Worm (Caenorhabditis elegans) whole organism, L4/young adult: ENCODE results near the gene ZK1055.2.

Source experiments
- W03F9.2 ChIP-seq: fragments of 150-350 bp; optimal IDR thresholded peaks from 2 replicates; lab custom pipeline; 2014; ENCODE audit warnings: missing biosample characterization, missing genetic modification characterization
- dao-5 ChIP-seq: sonication (generic microtip); optimal IDR thresholded peaks from 2 replicates; lab custom pipeline; 2016; ENCODE audit warnings: missing genotype, missing genetic modification characterization, moderate library complexity, missing compliant biosample characterization
- him-1 ChIP-seq: sonication (generic microtip); optimal IDR thresholded peaks from 2 replicates; lab custom pipeline; 2016; ENCODE audit warnings: missing genotype, missing genetic modification reagents, missing genetic modification characterization, missing compliant biosample characterization

ZK1055.2 gene

DNA sequence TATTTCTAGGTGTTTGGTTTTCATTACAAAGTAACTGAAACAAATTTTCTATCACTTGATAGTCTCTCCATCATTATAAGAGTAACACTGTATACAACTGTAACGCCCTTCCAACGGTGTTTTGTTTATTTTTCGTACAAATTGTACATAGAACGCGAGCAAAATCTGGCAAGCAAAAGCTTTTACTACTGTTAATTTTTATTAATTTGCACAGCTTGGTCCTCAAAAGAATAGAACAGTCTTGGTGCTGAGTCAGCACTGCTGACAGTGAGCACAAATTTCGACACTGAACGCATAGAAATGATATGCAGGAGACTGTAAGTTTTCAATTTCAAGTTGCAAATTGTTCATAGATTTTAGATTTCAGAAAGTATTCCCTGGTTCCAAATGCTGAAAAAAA is at the start of gene ZK1055.2:
Gene ZK1055.2 (plus strand): TSS at position 301 of the 400 bp plus-strand sequence.
- TF ChIP-seq him-1 (tag; lab: Kevin White, UChicago) (no peak), W03F9.2 (tag; lab: Kevin White, UChicago) (no peak), dao-5 (tag; lab: Kevin White, UChicago) (no peak)

DNA sequence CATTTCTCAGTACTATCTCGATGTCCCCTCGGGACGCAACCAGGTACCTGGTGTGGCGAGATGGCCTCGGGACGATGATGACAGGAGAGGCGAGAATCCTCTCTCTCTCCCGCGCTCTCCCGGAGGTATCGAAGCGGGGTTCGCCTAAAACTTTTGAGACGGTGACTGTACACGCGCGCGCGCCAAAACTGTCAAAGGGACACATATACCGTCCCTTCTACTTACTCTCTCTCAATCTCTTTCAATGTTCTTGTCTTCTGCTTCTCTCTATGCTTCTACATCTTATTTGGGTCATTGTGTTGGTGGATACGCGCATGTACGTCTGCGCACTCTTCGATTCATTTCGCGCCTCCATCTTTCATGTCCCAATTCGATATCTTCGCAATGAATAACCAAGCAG is 48.5 kb upstream of the ZK1055.2 start:
- TF ChIP-seq W03F9.2 (tag; lab: Kevin White, UChicago) (no peak), dao-5 (tag; lab: Kevin White, UChicago) (no peak), him-1 (tag; lab: Kevin White, UChicago) (no peak)

DNA sequence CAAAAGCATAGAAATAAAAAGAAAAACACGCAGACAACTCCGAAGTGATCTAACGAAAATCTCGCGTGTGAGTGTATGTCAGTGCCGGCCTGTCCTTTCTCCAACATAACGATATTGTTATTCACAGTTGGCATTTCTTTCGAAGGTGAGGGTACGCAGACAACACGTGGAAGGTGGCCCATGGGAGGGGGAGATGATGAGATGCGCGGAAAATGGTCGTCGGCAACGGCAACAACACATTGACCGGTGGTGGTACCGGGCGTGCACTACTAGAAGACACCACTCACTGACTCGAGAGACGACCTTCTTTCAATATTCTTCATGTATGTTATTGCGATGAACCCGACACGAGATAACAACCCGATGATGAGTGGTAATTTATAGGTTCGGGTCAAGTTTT is 45.4 kb upstream of the ZK1055.2 start:
- TF ChIP-seq W03F9.2 (tag; lab: Kevin White, UChicago) (no peak), him-1 (tag; lab: Kevin White, UChicago) (no peak), dao-5 (tag; lab: Kevin White, UChicago) (no peak)

DNA sequence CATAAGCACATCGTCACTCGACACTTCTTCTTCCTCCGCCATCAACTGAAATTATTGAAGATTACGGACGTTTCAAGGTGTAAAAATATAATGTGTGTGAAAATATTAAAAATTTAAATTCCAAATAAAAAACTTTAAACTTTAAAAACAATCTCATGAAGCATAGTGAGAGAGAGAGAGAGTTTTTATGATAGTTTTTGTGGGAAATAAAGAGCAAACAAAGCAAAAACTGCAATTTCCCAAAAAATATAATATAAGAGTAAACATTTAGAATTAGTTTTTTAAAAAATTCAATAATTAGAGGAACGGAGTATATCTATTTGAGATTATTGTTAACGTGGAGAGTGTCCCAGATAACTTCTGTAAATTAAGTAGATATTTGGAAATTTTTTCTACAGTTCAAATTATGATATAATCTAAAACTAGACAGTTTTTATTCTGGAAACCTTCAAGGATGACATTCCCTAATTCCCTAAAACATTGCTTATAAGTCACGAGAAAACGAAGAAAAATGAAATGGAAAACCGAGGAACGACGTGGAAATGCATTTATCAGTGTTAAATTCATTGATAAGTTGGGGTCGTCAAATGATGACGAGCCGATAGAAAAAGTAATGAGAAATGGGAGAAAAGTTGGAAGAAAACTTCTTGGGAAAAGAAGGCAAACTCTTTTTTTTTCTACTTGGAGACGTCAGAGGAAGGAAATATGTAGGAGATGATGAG is 43.8 kb upstream of the ZK1055.2 start, which contains the start of gene dre-1:
Gene dre-1 (minus strand): TSS at position 51 of the 722 bp plus-strand sequence.
- TF ChIP-seq him-1 (tag; lab: Kevin White, UChicago) (no peak), W03F9.2 (tag; lab: Kevin White, UChicago) (no peak), dao-5 (tag; lab: Kevin White, UChicago) (no peak)

DNA sequence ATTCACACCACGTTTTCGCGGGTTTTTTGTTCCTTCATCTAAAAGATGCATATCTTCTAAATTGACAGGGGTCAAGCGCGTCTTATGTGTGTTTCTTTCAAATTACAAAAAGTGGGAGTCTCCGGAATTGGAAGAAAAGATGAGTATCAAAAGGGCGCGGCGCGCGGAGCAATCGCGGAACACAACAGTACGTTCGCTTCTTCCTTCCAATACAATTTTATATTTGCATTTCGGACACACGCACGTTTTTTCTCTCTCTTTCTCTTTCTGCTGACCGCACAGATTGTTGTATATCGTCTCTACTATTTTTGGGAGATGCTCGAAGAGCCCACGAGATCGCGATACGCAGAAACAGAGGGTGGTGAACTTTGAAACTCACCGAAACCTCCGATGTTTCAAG is 42.1 kb upstream of the ZK1055.2 start:
- no peak for TF ChIP-seq dao-5 (tag; lab: Kevin White, UChicago)
- TF ChIP-seq him-1 (tag; lab: Kevin White, UChicago), result no peak
- TF ChIP-seq W03F9.2 (tag; lab: Kevin White, UChicago), result no peak

DNA sequence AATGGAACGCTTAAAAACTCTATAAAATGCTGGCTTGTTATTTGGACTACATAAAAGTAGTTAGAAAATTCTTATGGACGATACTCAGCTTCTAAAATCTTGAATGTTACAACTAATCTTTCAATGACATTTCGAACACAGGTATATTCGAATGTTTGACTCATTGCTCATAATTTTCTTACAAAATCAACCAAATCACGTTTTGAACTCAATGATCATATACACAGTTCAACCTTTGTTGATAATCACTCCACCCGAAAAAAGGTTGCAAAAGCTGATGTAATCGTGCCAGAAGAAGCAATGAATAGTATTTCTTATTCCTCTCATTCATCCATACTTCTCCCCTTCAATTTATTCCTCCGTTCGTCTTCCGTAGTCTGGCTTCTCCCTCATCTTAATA is 41.2 kb upstream of the ZK1055.2 start, which contains the start of gene K04A8.20:
Gene K04A8.20 (plus strand): TSS at position 301 of the 400 bp plus-strand sequence.
- TF ChIP-seq W03F9.2 (tag; lab: Kevin White, UChicago) (no peak), dao-5 (tag; lab: Kevin White, UChicago) (no peak), him-1 (tag; lab: Kevin White, UChicago) (no peak)

DNA sequence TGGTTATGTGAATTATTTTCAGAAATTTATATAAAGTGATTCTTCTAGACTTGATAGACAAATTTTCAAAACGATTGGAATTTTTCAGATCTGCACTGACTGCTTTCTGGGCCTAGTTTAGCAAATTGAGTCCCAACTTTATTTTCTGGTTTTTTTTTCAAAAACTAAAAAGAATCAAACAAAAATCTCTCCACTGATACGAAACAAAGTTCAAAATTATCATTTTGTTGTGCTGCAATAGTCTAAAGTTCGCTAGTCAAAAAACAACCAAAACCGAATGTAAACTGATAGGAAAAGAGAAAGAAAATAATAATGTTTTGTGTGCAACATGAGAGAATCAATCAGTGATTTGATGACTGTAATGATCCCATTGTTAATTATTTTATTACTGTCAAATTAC is 40.5 kb upstream of the ZK1055.2 start, which contains the start of gene lipl-4:
Gene lipl-4 (plus strand): TSS at position 301 of the 400 bp plus-strand sequence.
- TF ChIP-seq dao-5 (tag; lab: Kevin White, UChicago) (no peak), him-1 (tag; lab: Kevin White, UChicago) (no peak)

DNA sequence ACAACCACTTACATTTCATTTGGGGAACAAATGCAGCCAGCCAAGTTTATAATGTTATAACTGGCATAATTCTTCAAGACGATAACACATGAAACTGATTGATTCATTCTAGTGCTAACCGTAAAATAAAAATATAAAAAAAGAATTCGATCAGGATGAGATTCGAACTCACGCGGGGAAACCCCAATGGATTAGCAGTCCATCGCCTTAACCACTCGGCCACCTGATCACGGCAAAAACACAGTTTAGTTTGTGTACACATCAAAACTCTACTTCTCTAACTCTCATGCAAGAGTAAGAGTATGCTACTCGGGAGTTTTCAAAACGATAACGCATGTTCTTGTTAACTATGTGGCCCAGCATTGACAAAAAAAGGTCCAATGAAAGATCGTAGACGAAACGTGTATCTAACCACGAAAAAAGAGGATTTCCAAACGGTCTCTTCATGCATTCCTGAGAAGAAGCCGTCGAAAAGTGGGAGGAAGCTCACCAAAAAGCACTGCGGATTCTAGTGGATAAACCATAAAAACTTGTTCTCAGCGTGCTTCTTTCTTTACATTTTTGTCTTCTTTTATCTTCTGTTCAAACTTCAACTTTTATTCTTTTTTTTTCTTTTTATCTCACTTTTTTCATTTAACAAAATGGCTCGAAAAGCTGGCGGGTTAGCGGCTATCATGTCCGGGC is 38.5 kb upstream of the ZK1055.2 start, which contains the start of gene twk-10:
Gene twk-10 (plus strand): TSS at position 634 of the 684 bp plus-strand sequence.
- TF ChIP-seq him-1 (tag; lab: Kevin White, UChicago), result no peak
- TF ChIP-seq dao-5 (tag; lab: Kevin White, UChicago), result peak; percentile 26
- no peak for TF ChIP-seq W03F9.2 (tag; lab: Kevin White, UChicago)

DNA sequence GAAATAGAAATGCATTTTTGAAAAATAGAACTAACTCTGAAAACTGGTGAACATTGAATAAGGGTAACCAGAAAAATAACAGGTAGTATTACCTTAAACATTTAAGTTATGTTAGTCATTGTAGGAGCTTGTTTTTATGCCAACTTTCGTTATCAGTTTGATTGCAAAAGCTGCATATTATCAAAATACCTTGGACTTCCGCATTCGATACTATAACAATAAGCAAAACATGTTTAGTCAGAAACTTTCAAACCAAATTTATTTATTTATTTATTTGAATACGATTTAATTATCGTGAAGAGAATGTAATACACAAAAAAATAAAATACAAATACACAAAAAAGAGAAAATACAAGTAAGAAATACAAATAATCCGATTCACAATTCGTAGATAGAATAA is 36.1 kb upstream of the ZK1055.2 start, which contains the start of gene K04A8.19:
Gene K04A8.19 (minus strand): TSS at position 101 of the 400 bp plus-strand sequence.
- TF ChIP-seq W03F9.2 (tag; lab: Kevin White, UChicago) (no peak), him-1 (tag; lab: Kevin White, UChicago) (no peak), dao-5 (tag; lab: Kevin White, UChicago) (no peak)

DNA sequence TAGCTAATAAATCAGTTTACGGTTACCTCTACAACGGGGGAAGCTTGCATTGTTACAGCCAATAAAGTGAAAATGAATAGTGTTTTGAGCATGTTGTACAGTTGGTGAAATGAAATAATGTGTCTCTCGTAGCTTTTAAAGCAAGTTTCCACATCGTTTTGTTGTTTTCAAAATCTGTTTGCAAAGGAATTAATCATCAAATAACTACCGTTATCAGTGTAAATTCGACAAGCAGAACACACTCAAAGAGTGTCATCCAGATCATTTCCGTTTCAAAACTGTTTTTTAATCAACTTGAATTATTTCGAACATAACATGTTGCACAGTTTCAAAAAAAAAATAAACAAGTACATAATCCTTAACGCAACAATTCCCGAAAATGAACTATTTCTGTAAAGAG is 33.3 kb upstream of the ZK1055.2 start, which contains the start of gene spp-27:
Gene spp-27 (minus strand): TSS at position 101 of the 400 bp plus-strand sequence.
- TF ChIP-seq W03F9.2 (tag; lab: Kevin White, UChicago) (no peak), dao-5 (tag; lab: Kevin White, UChicago) (no peak), him-1 (tag; lab: Kevin White, UChicago) (no peak)

DNA sequence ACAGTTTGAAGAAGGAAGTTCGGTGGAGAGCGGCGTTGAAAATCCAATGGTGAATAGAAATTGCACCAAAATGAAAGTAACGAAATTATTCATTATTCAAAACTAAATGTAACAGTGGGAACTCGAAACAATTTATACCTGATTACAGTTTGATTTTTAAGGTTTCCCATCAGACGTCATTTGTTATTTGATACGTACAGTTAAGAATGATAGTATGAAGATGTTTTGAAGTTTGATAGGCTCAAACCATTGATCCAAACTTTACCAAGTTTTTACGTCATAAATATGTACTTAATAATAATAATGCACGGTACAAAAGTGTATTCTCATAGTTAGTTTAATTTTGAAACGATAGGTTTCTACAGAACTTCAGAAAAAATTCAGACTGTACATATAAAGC is 32.3 kb upstream of the ZK1055.2 start, which contains the start of gene spp-20:
Gene spp-20 (minus strand): TSS at position 101 of the 400 bp plus-strand sequence.
- TF ChIP-seq him-1 (tag; lab: Kevin White, UChicago) (no peak), dao-5 (tag; lab: Kevin White, UChicago) (no peak), W03F9.2 (tag; lab: Kevin White, UChicago) (no peak)

DNA sequence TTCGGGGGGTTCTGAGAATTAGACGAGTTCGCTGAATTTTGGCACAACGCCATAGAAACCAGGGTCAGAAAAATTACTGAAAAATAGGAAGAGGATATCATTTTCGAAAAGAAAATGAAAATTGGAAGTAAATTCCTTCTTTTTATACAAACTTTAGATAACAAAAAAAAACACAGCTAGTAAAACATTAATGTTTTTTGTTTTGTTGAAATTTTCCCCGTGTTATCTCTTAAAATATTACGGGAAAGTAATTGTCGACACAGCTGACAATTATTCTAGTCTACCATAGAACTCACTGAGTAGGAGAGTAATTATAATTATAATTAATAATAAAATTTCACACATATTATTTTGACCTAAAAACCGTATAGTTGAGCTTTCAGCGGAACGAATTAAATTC is 31.3 kb upstream of the ZK1055.2 start, which contains the start of gene spp-26:
Gene spp-26 (minus strand): TSS at position 101 of the 400 bp plus-strand sequence.
- no peak for TF ChIP-seq him-1 (tag; lab: Kevin White, UChicago)
- TF ChIP-seq W03F9.2 (tag; lab: Kevin White, UChicago), result no peak

DNA sequence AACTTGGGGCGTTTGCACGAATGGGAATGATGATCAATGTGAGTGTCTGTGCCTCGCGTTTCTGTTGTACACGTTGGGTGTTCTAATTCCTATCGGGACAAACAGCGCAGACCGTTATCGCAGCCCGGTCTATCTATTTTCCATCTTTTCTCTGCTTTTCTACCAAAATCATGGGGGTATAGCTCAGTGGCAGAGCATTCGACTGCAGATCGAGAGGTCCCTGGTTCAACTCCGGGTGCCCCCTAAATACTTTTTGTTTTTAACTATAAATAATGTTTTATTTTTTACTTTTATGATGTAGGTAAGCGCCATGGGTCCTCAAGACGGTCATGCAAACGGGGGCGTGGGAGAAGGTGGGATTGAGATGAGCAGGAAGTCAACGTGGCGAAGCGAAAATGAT is 30.8 kb upstream of the ZK1055.2 start:
- TF ChIP-seq dao-5 (tag; lab: Kevin White, UChicago) (peak; percentile 21), W03F9.2 (tag; lab: Kevin White, UChicago) (no peak), him-1 (tag; lab: Kevin White, UChicago) (no peak)
